Worm (Caenorhabditis elegans): Measurements from ENCODE around the gene M01H9.5.

M01H9.5 gene

DNA sequence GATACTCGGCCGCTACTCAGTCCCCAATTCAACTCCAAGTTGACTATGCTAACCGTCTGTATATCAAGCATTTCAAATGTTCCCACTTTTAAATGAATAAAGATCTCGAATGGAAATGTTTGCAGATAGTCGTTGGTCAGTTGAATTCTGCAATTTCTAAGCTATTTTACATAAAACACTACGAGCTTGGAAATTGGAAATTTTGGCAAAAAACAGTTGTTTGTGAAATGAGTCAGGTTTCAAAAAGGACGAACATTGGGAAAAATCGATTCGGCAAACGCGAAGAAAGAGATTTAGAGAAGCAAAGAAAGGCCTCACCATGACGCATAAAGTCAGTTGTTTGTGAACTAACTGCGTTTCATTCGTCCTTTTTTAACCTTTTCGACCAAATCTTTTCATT is 18.4 kb upstream of the M01H9.5 start (continued):
- TF ChIP-seq ceh-40 (GFP tag; IDR thresholded peaks at IDR 0.05) (0 out of 2 replicates have a peak, but pooled peaks have one; percentile 31), ccch-3 (GFP tag; optimal IDR thresholded peaks at IDR 0.05) (no peak), madf-6 (GFP tag; IDR thresholded peaks at IDR 0.05) (peak; percentile 74), cebp-2 (GFP tag; IDR thresholded peaks at IDR 0.05) (no peak), snpc-4 (GFP tag; optimal IDR thresholded peaks at IDR 0.05) (no peak), snpc-4 (tag; optimal IDR thresholded peaks at IDR 0.05) (peak in 1 of 4 experiments; percentile 17), lin-54 (GFP tag; optimal IDR thresholded peaks at IDR 0.05) (peak; percentile 29), madf-3 (GFP tag; IDR thresholded peaks at IDR 0.05) (0 out of 2 replicates have a peak, but pooled peaks have one; percentile 56), Y79H2A.3 (GFP tag; conservative IDR thresholded peaks at IDR 0.05) (peak; percentile 74; the same call in 1 of the 2 replicates), snpc-3.4 (tag; optimal IDR thresholded peaks at IDR 0.05) (peak; percentile 35), pbrm-1 (GFP tag; IDR thresholded peaks at IDR 0.05) (peak; percentile 63; the same call in 1 of the 2 replicates), rcor-1 (GFP tag; IDR thresholded peaks at IDR 0.05) (peak; percentile 48; the same call in 1 of the 2 replicates), ama-1 (optimal IDR thresholded peaks at IDR 0.05) (no peak), ama-1 (GFP tag; optimal IDR thresholded peaks at IDR 0.05) (no peak), F33H1.4 (GFP tag; IDR thresholded peaks at IDR 0.05) (peak; percentile 40), Y53F4B.3 (GFP tag; IDR thresholded peaks at IDR 0.05) (0 out of 2 replicates have a peak, but pooled peaks have one; percentile 13), ceh-100 (GFP tag; IDR thresholded peaks at IDR 0.05) (peak; percentile 39), B0336.3 (GFP tag; IDR thresholded peaks at IDR 0.05) (peak; percentile 52; the same call in 1 of the 2 replicates), aptf-3 (GFP tag; IDR thresholded peaks at IDR 0.05) (no peak), lsl-1 (GFP tag; optimal IDR thresholded peaks at IDR 0.05) (peak; percentile 12), hmg-1.2 (GFP tag; IDR thresholded peaks at IDR 0.05) (peak; percentile 52), nfyb-1 (GFP tag; IDR thresholded peaks at IDR 0.05) (0 out of 2 replicates have a peak, but pooled peaks have one; percentile 15), C17E4.6 (GFP tag; IDR thresholded peaks at IDR 0.05) (0 out of 2 replicates have a peak, but pooled peaks have one; percentile 61), unc-62 (GFP tag; optimal IDR thresholded peaks at IDR 0.05) (no peak), efl-1 (GFP tag; optimal IDR thresholded peaks at IDR 0.05) (peak; percentile 3), akir-1 (GFP tag; optimal IDR thresholded peaks at IDR 0.05) (no peak), F49E8.2 (tag; optimal IDR thresholded peaks at IDR 0.05; ENCODE audit: insufficient read depth) (peak; percentile 20)

DNA sequence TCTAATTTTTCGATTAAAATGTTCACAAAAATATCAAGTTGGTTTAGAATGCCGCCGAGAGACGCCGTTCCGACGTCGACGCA is 18.2 kb upstream of the M01H9.5 start, which contains the start of gene chat-1:
Gene chat-1, plus strand, starts transcription at position 48 of the 83 bp plus-strand sequence.
- TF ChIP-seq snpc-1.3 (tag; optimal IDR thresholded peaks at IDR 0.05; ENCODE audit: insufficient read depth) (no peak), lin-35 (GFP tag; optimal IDR thresholded peaks at IDR 0.05) (no peak), cebp-1 (GFP tag; IDR thresholded peaks at IDR 0.05) (no peak), cebp-1 (tag; optimal IDR thresholded peaks at IDR 0.05) (no peak)

DNA sequence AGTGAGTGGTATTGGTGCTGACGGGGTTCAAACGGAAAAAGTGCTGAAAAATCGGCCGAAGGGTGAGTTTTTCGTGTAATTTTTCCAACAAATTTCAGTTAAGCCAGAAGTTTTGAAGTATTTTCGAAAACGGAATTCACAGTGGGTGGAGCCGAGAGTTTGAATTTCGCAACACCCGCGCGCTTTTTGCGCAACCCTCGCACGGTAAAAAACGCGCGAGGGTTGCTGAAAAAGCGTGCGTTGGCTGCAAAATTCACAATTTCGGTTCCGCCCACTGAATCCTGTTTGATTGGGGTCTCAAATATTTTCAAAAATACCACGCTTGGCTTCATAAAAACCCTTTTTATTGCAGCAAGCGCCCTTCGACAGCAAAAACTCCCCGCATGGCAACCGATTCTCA is 17.9 kb upstream of the M01H9.5 start:
- TF ChIP-seq die-1 (tag; optimal IDR thresholded peaks at IDR 0.05) (no peak), lin-54 (GFP tag; optimal IDR thresholded peaks at IDR 0.05) (peak; percentile 54), F55B11.4 (tag; optimal IDR thresholded peaks at IDR 0.05; ENCODE audit: borderline replicate concordance, insufficient read depth) (no peak), ceh-40 (GFP tag; IDR thresholded peaks at IDR 0.05) (no peak), dpff-1 (tag; optimal IDR thresholded peaks at IDR 0.05) (no peak), attf-3 (GFP tag; conservative IDR thresholded peaks at IDR 0.05) (no peak), snpc-1.3 (tag; optimal IDR thresholded peaks at IDR 0.05; ENCODE audit: insufficient read depth) (no peak), K11D2.4 (GFP tag; IDR thresholded peaks at IDR 0.05) (no peak), B0019.2 (GFP tag; conservative IDR thresholded peaks at IDR 0.05) (no peak; the same call in 1 of the 2 replicates), ztf-26 (tag; optimal IDR thresholded peaks at IDR 0.05) (no peak), hlh-26 (GFP tag; conservative IDR thresholded peaks at IDR 0.05) (no peak), hlh-12 (tag; optimal IDR thresholded peaks at IDR 0.05) (no peak), B0035.1 (tag; optimal IDR thresholded peaks at IDR 0.05) (no peak), ztf-3 (GFP tag; optimal IDR thresholded peaks at IDR 0.05) (no peak), aptf-2 (GFP tag; conservative IDR thresholded peaks at IDR 0.05) (no peak), T07F8.4 (tag; optimal IDR thresholded peaks at IDR 0.05) (no peak), ceh-27 (GFP tag; optimal IDR thresholded peaks at IDR 0.05) (no peak), Y53G8AR.9 (GFP tag; conservative IDR thresholded peaks at IDR 0.05) (no peak), Y79H2A.3 (GFP tag; conservative IDR thresholded peaks at IDR 0.05) (no peak), F49E8.2 (tag; optimal IDR thresholded peaks at IDR 0.05; ENCODE audit: insufficient read depth) (peak; percentile 53), snpc-3.4 (tag; optimal IDR thresholded peaks at IDR 0.05) (no peak), pbrm-1 (GFP tag; IDR thresholded peaks at IDR 0.05) (peak; percentile 57), xnd-1 (tag; optimal IDR thresholded peaks at IDR 0.05) (no peak)
